Fruit fly (Drosophila melanogaster): ENCODE results near the gene Atg4a.

Gene Atg4a

DNA sequence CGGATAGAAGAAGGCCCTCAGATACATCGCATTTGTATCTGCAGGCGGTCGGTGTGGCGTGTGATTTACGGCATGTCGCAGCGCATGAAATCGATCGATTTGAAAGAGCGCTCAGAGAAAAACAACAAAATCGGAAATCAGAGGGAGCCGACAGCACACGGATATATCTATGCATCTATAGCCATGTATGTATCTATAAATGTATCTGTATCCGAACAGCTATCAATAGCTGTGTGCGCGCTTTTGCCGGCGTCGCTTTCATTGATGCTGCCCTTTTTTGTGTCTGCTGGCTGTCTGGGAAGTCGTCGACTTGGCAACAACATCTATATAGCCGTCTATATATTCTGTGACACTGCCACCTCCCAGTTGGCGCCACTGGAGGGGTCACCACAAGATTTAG is 16.2 kb upstream of the Atg4a start:
- TF ChIP-seq CG3032 (tag; optimal IDR thresholded peaks at IDR 0.05) (no peak), CG32006 (GFP tag; optimal IDR thresholded peaks at IDR 0.05) (no peak), dac (GFP tag; optimal IDR thresholded peaks at IDR 0.05) (no peak), Met (GFP tag; optimal IDR thresholded peaks at IDR 0.05) (no peak), Gug (GFP tag; IDR thresholded peaks at IDR 0.05) (no peak), ss (GFP tag; optimal IDR thresholded peaks at IDR 0.05) (no peak), lz (GFP tag; optimal IDR thresholded peaks at IDR 0.05) (no peak), dsx (GFP tag; optimal IDR thresholded peaks at IDR 0.05; ENCODE audit: poor library complexity, severe bottlenecking) (no peak), Hr4 (GFP tag; optimal IDR thresholded peaks at IDR 0.05) (no peak), Ets96B (tag; optimal IDR thresholded peaks at IDR 0.05) (no peak), Ets21C (GFP tag; optimal IDR thresholded peaks at IDR 0.05) (no peak), Smox (GFP tag; optimal IDR thresholded peaks at IDR 0.05) (no peak), vri (GFP tag; optimal IDR thresholded peaks at IDR 0.05) (no peak), achi (GFP tag; optimal IDR thresholded peaks at IDR 0.05) (no peak), CG6163 (GFP tag; IDR thresholded peaks at IDR 0.05) (no peak), CG8319 (GFP tag; optimal IDR thresholded peaks at IDR 0.05) (no peak), CG16779 (tag; optimal IDR thresholded peaks at IDR 0.05) (no peak), fd59A (GFP tag; optimal IDR thresholded peaks at IDR 0.05) (no peak), Hr39 (GFP tag; optimal IDR thresholded peaks at IDR 0.05) (no peak)

DNA sequence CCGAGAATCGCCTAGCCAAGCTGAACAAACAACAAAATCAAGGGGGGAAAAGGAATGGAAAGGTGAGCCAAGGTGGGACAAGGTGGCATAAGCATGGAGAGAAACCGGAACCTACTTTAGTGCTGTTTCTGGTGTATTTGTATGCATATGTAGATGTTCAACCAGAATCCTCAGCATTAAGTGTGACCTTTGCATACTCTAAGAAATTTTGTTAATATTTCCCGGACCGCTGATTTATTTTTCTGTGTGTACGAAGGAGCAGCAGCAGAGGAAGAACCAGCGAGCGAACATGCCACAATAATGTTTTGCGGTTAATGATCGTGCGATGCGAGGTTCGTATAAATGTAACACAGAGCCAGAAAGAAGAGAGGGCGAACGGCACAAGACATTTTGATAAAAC is 15.7 kb upstream of the Atg4a start:
- TF ChIP-seq eg (GFP tag; IDR thresholded peaks at IDR 0.05) (peak; percentile 75), vri (GFP tag; optimal IDR thresholded peaks at IDR 0.05) (peak; percentile 75), CG10669 (GFP tag; optimal IDR thresholded peaks at IDR 0.05) (peak; percentile 76), esn (GFP tag; optimal IDR thresholded peaks at IDR 0.05) (peak; percentile 86), lz (GFP tag; optimal IDR thresholded peaks at IDR 0.05) (peak; percentile 83), CG6163 (GFP tag; IDR thresholded peaks at IDR 0.05) (peak; percentile 89), pdm3 (GFP tag; optimal IDR thresholded peaks at IDR 0.05) (peak; percentile 80), dsx (GFP tag; optimal IDR thresholded peaks at IDR 0.05; ENCODE audit: poor library complexity, severe bottlenecking) (peak; percentile 74), CG4318 (GFP tag; optimal IDR thresholded peaks at IDR 0.05) (peak; percentile 25), Hr4 (GFP tag; optimal IDR thresholded peaks at IDR 0.05) (peak; percentile 34), CG10631 (GFP tag; optimal IDR thresholded peaks at IDR 0.05) (peak; percentile 83), CG3032 (tag; optimal IDR thresholded peaks at IDR 0.05) (peak; percentile 83), Gug (GFP tag; IDR thresholded peaks at IDR 0.05) (peak; percentile 75), fkh (GFP tag; optimal IDR thresholded peaks at IDR 0.05) (no peak), CG34406 (GFP tag; optimal IDR thresholded peaks at IDR 0.05) (peak; percentile 59), CG3919 (GFP tag; optimal IDR thresholded peaks at IDR 0.05) (peak; percentile 81), CG32006 (GFP tag; optimal IDR thresholded peaks at IDR 0.05) (peak; percentile 67), dac (GFP tag; optimal IDR thresholded peaks at IDR 0.05) (peak; percentile 36), Eip93F (GFP tag; optimal IDR thresholded peaks at IDR 0.05) (peak; percentile 37), CG31627 (GFP tag; optimal IDR thresholded peaks at IDR 0.05) (peak; percentile 87), OdsH (GFP tag; optimal IDR thresholded peaks at IDR 0.05) (peak; percentile 82), CG15336 (GFP tag; IDR thresholded peaks at IDR 0.05) (peak; percentile 45), fd85E (GFP tag; optimal IDR thresholded peaks at IDR 0.05) (no peak), achi (GFP tag; optimal IDR thresholded peaks at IDR 0.05) (peak; percentile 72), CG6808 (GFP tag; optimal IDR thresholded peaks at IDR 0.05) (peak; percentile 86), CG11902 (GFP tag; optimal IDR thresholded peaks at IDR 0.05) (peak; percentile 52), CG7368 (GFP tag; optimal IDR thresholded peaks at IDR 0.05) (peak; percentile 75), Ets21C (GFP tag; optimal IDR thresholded peaks at IDR 0.05) (peak; percentile 77), CG6854 (GFP tag; optimal IDR thresholded peaks at IDR 0.05) (peak; percentile 73), Eip75B (GFP tag; optimal IDR thresholded peaks at IDR 0.05) (peak; percentile 72), CG16779 (tag; optimal IDR thresholded peaks at IDR 0.05) (peak; percentile 26), CG8632 (GFP tag; optimal IDR thresholded peaks at IDR 0.05) (peak; percentile 42), Lpt (GFP tag; optimal IDR thresholded peaks at IDR 0.05) (peak; percentile 52), acj6 (GFP tag; optimal IDR thresholded peaks at IDR 0.05) (peak; percentile 73), CG9139 (GFP tag; optimal IDR thresholded peaks at IDR 0.05) (peak; percentile 67), topi (GFP tag; optimal IDR thresholded peaks at IDR 0.05) (peak; percentile 82), Smox (GFP tag; optimal IDR thresholded peaks at IDR 0.05) (peak; percentile 83), cyc (GFP tag; optimal IDR thresholded peaks at IDR 0.05) (peak; percentile 87), CG8319 (GFP tag; optimal IDR thresholded peaks at IDR 0.05) (peak; percentile 56), ss (GFP tag; optimal IDR thresholded peaks at IDR 0.05) (peak; percentile 71 to 77), CG11762 (GFP tag; optimal IDR thresholded peaks at IDR 0.05; ENCODE audit: insufficient read depth) (peak; percentile 19), Sox15 (GFP tag; optimal IDR thresholded peaks at IDR 0.05) (peak; percentile 62), CG8119 (GFP tag; IDR thresholded peaks at IDR 0.05) (peak; percentile 78), Sox102F (GFP tag; optimal IDR thresholded peaks at IDR 0.05) (peak; percentile 86)

Data from whole organism, prepupa.